Fruit fly (Drosophila melanogaster) whole organism: Measurements from ENCODE around the gene CG12375.

Experiments used
- CG8478 ChIP-seq: fragments of >200 bp; optimal IDR thresholded peaks from 2 replicates; lab custom pipeline; 2018; ENCODE audit warnings: inconsistent platforms
- Dll ChIP-seq: fragments of >200 bp; optimal IDR thresholded peaks from 2 replicates; lab custom pipeline; 2017
- pan ChIP-seq: fragments of >200 bp; optimal IDR thresholded peaks from 2 replicates; lab custom pipeline; 2017
- psq ChIP-seq: fragments of >200 bp; optimal IDR thresholded peaks from 2 replicates; lab custom pipeline; 2017
- usp ChIP-seq: fragments of >200 bp; optimal IDR thresholded peaks from 2 replicates; lab custom pipeline; 2017; ENCODE audit warnings: missing biosample characterization, missing genetic modification characterization, mixed read lengths

DNA sequence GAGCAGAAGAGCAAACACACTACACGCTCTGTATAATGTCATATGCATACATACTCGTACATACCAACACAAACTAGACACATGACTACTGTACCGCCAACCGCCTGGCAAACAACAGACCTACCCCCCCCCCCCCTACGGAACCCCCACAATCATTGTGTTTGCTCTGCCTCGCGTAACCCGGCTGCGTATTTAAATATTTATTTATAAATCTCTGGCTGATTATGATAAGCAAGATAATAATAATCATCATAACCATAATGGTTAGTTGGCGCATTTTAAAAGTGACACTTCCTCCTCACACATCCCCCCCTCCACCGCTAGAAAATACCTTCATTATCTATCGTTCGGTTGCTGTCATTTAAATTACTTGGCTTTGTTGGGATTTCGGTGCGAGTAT is 29.2 kb downstream of the CG12375 start:
- TF ChIP-seq pan = no peak
- no peak for TF ChIP-seq psq (lab: Kevin White, UChicago)
- no peak for TF ChIP-seq CG8478 (lab: Kevin White, UChicago)
- no peak for TF ChIP-seq Dll (lab: Kevin White, UChicago)
- TF ChIP-seq usp (GFP tag; lab: Kevin White, UChicago) = no peak
